Worm (Caenorhabditis elegans) whole organism, L2 larva: ENCODE measurements around the gene mif-1.

ENCODE experiments used
- R02D3.7 ChIP-seq: fragments of 150-350 bp; optimal IDR thresholded peaks from 2 replicates; lab custom pipeline; 2014; ENCODE audit warnings: missing biosample characterization, missing genetic modification characterization
- egl-27 ChIP-seq: sonication (generic microtip); optimal IDR thresholded peaks from 3 replicates; lab custom pipeline; 2017; ENCODE audit warnings: missing biosample characterization, missing genetic modification reagents, missing genetic modification characterization
- elt-1 ChIP-seq: fragments of 150-350 bp; optimal IDR thresholded peaks from 2 replicates; lab custom pipeline; 2014; ENCODE audit warnings: missing biosample characterization, missing genetic modification characterization
- nhr-11 ChIP-seq: fragments of 150-350 bp; optimal IDR thresholded peaks from 2 replicates; lab custom pipeline; 2014; ENCODE audit warnings: missing biosample characterization, missing genetic modification characterization
- nhr-12 ChIP-seq: fragments of 150-350 bp; optimal IDR thresholded peaks from 2 replicates; lab custom pipeline; 2014; ENCODE audit warnings: missing biosample characterization, missing genetic modification characterization

- TF ChIP-seq R02D3.7 (tag; lab: Kevin White, UChicago) (no peak), elt-1 (tag; lab: Kevin White, UChicago) (no peak), nhr-11 (tag; lab: Kevin White, UChicago) (no peak), nhr-12 (tag; lab: Kevin White, UChicago) (no peak), egl-27 (no peak)
Observed at ce11 chrIII:11830522-11831489, 17.1 kb upstream of the mif-1 start.
